Fruit fly (Drosophila melanogaster) whole organism: ENCODE measurements around the gene Vps60.
A peak's percentile ranks its signal among the peaks of the same experiment; 100 is the strongest.

Source experiments
- Dll ChIP-seq: fragments of >200 bp; optimal IDR thresholded peaks from 2 replicates; lab custom pipeline; 2017
- pan ChIP-seq: fragments of >200 bp; optimal IDR thresholded peaks from 2 replicates; lab custom pipeline; 2017
- psq ChIP-seq: fragments of >200 bp; optimal IDR thresholded peaks from 2 replicates; lab custom pipeline; 2017

DNA sequence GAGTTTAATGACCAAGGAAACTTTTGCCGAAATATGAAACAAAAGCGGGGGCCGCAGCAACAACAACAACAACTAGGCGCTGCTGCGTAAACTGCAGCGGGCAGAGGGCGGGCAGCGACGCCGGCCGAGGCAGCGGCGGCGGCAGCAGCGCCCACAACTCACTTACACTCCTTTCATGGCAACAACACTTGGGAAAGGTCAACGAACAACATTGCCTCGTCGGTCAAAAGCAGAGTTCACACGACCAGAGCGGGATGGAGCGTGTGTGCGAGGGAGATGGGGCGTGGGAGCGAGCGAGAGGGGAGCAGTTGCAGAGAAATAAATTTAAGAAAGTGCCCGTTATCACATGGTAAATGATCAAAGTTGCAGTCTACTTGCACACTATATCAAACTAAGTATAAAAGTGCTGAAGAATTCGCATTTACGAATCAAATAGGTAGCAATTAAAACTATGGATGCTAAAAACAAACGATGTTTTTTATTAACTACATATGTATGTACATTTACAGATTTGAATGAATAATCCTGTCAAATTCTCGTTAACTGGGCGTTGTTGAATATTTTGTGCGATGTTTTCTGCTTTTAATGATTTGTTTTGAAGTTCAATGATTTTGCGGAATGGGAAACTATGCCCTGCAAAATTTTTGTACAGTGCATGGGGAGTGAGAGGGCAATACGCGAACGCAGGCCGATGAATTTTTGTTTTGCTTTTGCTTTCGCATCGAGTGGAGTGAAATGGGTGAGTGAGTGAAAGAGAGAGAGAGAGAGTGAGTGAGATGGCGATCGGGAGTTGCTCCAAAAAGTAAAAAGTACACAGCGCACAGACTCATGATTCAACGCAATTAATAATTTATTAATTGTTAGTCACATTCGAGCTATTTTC, 13.0 kb downstream of the Vps60 start:
- TF ChIP-seq psq (lab: Kevin White, UChicago) (no peak), pan (lab: Kevin White, UChicago) (no peak), Dll (lab: Kevin White, UChicago) (peak; percentile 2)
